Worm (Caenorhabditis elegans) whole organism, young adult: ENCODE data around the gene cwp-3.

Experiments
- B0261.1 ChIP-seq: sonication (generic microtip); optimal IDR thresholded peaks from 2 replicates; lab custom pipeline; 2016; ENCODE audit warnings: mild to moderate bottlenecking, missing genetic modification characterization, moderate library complexity, missing compliant biosample characterization
- D2030.7 ChIP-seq: fragments of 200-800 bp; sonication (Bioruptor generic); IDR thresholded peaks from 2 replicates; pipeline ENCODE4 v1.3.6; 2022; ENCODE audit warnings: missing genetic modification reagents, missing genetic modification characterization, missing compliant biosample characterization
- K11D2.4 ChIP-seq: fragments of 200-800 bp; sonication (Bioruptor generic); IDR thresholded peaks from 2 replicates; pipeline ENCODE4 v1.3.6; 2022; ENCODE audit warnings: missing genetic modification reagents, missing genetic modification characterization, missing compliant biosample characterization
- K12H6.12 ChIP-seq: fragments of 200-800 bp; sonication (Bioruptor generic); optimal IDR thresholded peaks from 2 replicates; lab custom pipeline; 2018; ENCODE audit warnings: mild to moderate bottlenecking, missing genetic modification characterization, missing compliant biosample characterization
- Y53F4B.3 ChIP-seq: fragments of 200-800 bp; sonication (Bioruptor generic); IDR thresholded peaks from 2 replicates; pipeline ENCODE4 v1.3.6; 2022; ENCODE audit warnings: missing genetic modification reagents, missing genetic modification characterization, missing compliant biosample characterization
- Y56A3A.18 ChIP-seq: fragments of 200-800 bp; sonication (Bioruptor generic); IDR thresholded peaks from 2 replicates; pipeline ENCODE4 v1.3.6; 2022; ENCODE audit warnings: missing genetic modification reagents, missing genetic modification characterization, missing compliant biosample characterization
- Y67H2A.10 ChIP-seq: fragments of 200-800 bp; sonication (Bioruptor generic); conservative IDR thresholded peaks from 2 replicates; pipeline ENCODE4 v1.3.6; 2022; ENCODE audit warnings: missing genetic modification reagents, missing genetic modification characterization, missing compliant biosample characterization
- ama-1 ChIP-seq, 3 experiments: fragments of 150-350 bp in 1 of 3; sonication (generic microtip) in 2 of 3; optimal IDR thresholded peaks; 2 replicates each; lab custom pipeline; 2014 to 2018; ENCODE audit warnings: missing biosample characterization in 2 of 3, missing genetic modification characterization in 2 of 3, missing genetic modification reagents in 2 of 3
- aptf-2 ChIP-seq: fragments of 200-800 bp; sonication (Bioruptor generic); conservative IDR thresholded peaks from 2 replicates; pipeline ENCODE4 v1.3.6; 2022; ENCODE audit warnings: missing genetic modification reagents, missing genetic modification characterization, missing compliant biosample characterization
- aptf-3 ChIP-seq: fragments of 200-800 bp; sonication (Bioruptor generic); IDR thresholded peaks from 2 replicates; pipeline ENCODE4 v1.3.6; 2022; ENCODE audit warnings: missing genetic modification characterization, missing compliant biosample characterization
- athp-1 ChIP-seq: sonication (generic microtip); optimal IDR thresholded peaks from 2 replicates; lab custom pipeline; 2017; ENCODE audit warnings: mild to moderate bottlenecking, missing genetic modification characterization, missing compliant biosample characterization
- attf-5 ChIP-seq: fragments of 200-800 bp; sonication (Bioruptor generic); optimal IDR thresholded peaks from 2 replicates; lab custom pipeline; 2018; ENCODE audit warnings: mild to moderate bottlenecking, missing genetic modification characterization, missing compliant biosample characterization
- cebp-1 ChIP-seq, 2 experiments: fragments of 200-800 bp in 1 of 2; sonication (Bioruptor generic) in 1 of 2; sonication (generic microtip) in 1 of 2; IDR thresholded peaks in 1 of 2; optimal IDR thresholded peaks in 1 of 2; 2 replicates each; pipeline versions ENCODE4 v1.3.6 to Lab custom; 2017 to 2022; ENCODE audit warnings: missing compliant biosample characterization in 2 of 2, missing genetic modification characterization in 2 of 2, mild to moderate bottlenecking in 1 of 2, missing genetic modification reagents in 1 of 2, moderate library complexity in 1 of 2
- ceh-100 ChIP-seq: fragments of 200-800 bp; sonication (Bioruptor generic); IDR thresholded peaks from 2 replicates; pipeline ENCODE4 v1.3.6; 2022; ENCODE audit warnings: missing genetic modification reagents, missing genetic modification characterization, missing compliant biosample characterization
- chd-7 ChIP-seq: sonication (generic microtip); optimal IDR thresholded peaks from 2 replicates; lab custom pipeline; 2016; ENCODE audit warnings: mild to moderate bottlenecking, missing genetic modification characterization, moderate library complexity, missing compliant biosample characterization
- dox-1 ChIP-seq: fragments of 200-800 bp; sonication (Bioruptor generic); IDR thresholded peaks from 2 replicates; pipeline ENCODE4 v1.3.6; 2022; ENCODE audit warnings: missing genetic modification reagents, missing genetic modification characterization, missing compliant biosample characterization
- dpff-1 ChIP-seq: sonication (generic microtip); optimal IDR thresholded peaks from 2 replicates; lab custom pipeline; 2017; ENCODE audit warnings: mild to moderate bottlenecking, missing genetic modification characterization, missing compliant biosample characterization
- efl-1 ChIP-seq: fragments of 150-350 bp; optimal IDR thresholded peaks from 2 replicates; lab custom pipeline; 2014; ENCODE audit warnings: missing biosample characterization, missing genetic modification reagents, missing genetic modification characterization
- egrh-3 ChIP-seq: fragments of 200-800 bp; sonication (Bioruptor generic); IDR thresholded peaks from 2 replicates; pipeline ENCODE4 v1.3.6; 2022; ENCODE audit warnings: missing genetic modification reagents, missing genetic modification characterization, missing compliant biosample characterization
- ekl-4 ChIP-seq: fragments of 200-800 bp; sonication (Bioruptor generic); IDR thresholded peaks from 2 replicates; pipeline ENCODE4 v1.3.6; 2022; ENCODE audit warnings: missing genetic modification reagents, missing genetic modification characterization, missing compliant biosample characterization
- hmg-1.2 ChIP-seq: fragments of 200-800 bp; sonication (Bioruptor generic); IDR thresholded peaks from 2 replicates; pipeline ENCODE4 v1.3.6; 2022; ENCODE audit warnings: missing genetic modification reagents, missing genetic modification characterization, missing compliant biosample characterization
- hmg-20 ChIP-seq: fragments of 200-800 bp; sonication (Bioruptor generic); IDR thresholded peaks from 2 replicates; pipeline ENCODE4 v1.3.6; 2022; ENCODE audit warnings: missing genetic modification reagents, missing genetic modification characterization, missing compliant biosample characterization
- let-526 ChIP-seq: fragments of 200-800 bp; sonication (Bioruptor generic); IDR thresholded peaks from 2 replicates; pipeline ENCODE4 v1.3.6; 2022; ENCODE audit warnings: missing genetic modification reagents, missing genetic modification characterization, missing compliant biosample characterization
- lin-40 ChIP-seq: sonication (generic microtip); optimal IDR thresholded peaks from 2 replicates; lab custom pipeline; 2016; ENCODE audit warnings: missing genetic modification characterization, mild to moderate bottlenecking, missing compliant biosample characterization, missing genotype, missing genetic modification reagents
- lin-54 ChIP-seq: fragments of 200-800 bp; sonication (Bioruptor generic); optimal IDR thresholded peaks from 2 replicates; lab custom pipeline; 2018; ENCODE audit warnings: mild to moderate bottlenecking, missing genetic modification characterization, missing compliant biosample characterization
- lsl-1 ChIP-seq: fragments of 200-800 bp; sonication (Bioruptor generic); optimal IDR thresholded peaks from 2 replicates; lab custom pipeline; 2018; ENCODE audit warnings: mild to moderate bottlenecking, missing genetic modification characterization, moderate library complexity, missing compliant biosample characterization
- madf-10 ChIP-seq: sonication (generic microtip); optimal IDR thresholded peaks from 2 replicates; lab custom pipeline; 2016; ENCODE audit warnings: mild to moderate bottlenecking, missing genetic modification characterization, missing compliant biosample characterization
- madf-3 ChIP-seq: fragments of 200-800 bp; sonication (Bioruptor generic); IDR thresholded peaks from 2 replicates; pipeline ENCODE4 v1.3.6; 2022; ENCODE audit warnings: missing genetic modification reagents, missing genetic modification characterization, missing compliant biosample characterization
- madf-6 ChIP-seq: fragments of 200-800 bp; sonication (Bioruptor generic); IDR thresholded peaks from 2 replicates; pipeline ENCODE4 v1.3.6; 2022; ENCODE audit warnings: missing genetic modification reagents, missing genetic modification characterization, missing compliant biosample characterization
- nfya-2 ChIP-seq: fragments of 200-800 bp; sonication (Bioruptor generic); IDR thresholded peaks from 2 replicates; pipeline ENCODE4 v1.3.6; 2022; ENCODE audit warnings: missing genetic modification reagents, missing genetic modification characterization, missing compliant biosample characterization
- nhr-80 ChIP-seq: sonication (generic microtip); optimal IDR thresholded peaks from 2 replicates; lab custom pipeline; 2016; ENCODE audit warnings: missing genetic modification characterization, missing compliant biosample characterization
- rcor-1 ChIP-seq: fragments of 200-800 bp; sonication (Bioruptor generic); IDR thresholded peaks from 2 replicates; pipeline ENCODE4 v1.3.6; 2022; ENCODE audit warnings: missing genetic modification reagents, missing genetic modification characterization, missing compliant biosample characterization
- rec-8 ChIP-seq, 2 experiments: sonication (generic microtip); optimal IDR thresholded peaks; 2 replicates each; lab custom pipeline; 2016; ENCODE audit warnings: mild to moderate bottlenecking in 2 of 2, missing genetic modification characterization in 2 of 2, missing genetic modification reagents in 2 of 2, missing genotype in 2 of 2, missing biosample characterization in 1 of 2, missing compliant biosample characterization in 1 of 2, moderate library complexity in 1 of 2
- xnd-1 ChIP-seq: sonication (generic microtip); optimal IDR thresholded peaks from 2 replicates; lab custom pipeline; 2016; ENCODE audit warnings: missing genotype, missing genetic modification reagents, missing genetic modification characterization, missing compliant biosample characterization
- zfh-2 ChIP-seq: fragments of 200-800 bp; sonication (Bioruptor generic); conservative IDR thresholded peaks from 2 replicates; pipeline ENCODE4 v1.3.6; 2022; ENCODE audit warnings: missing genetic modification reagents, missing genetic modification characterization, missing compliant biosample characterization
- ztf-3 ChIP-seq: fragments of 200-800 bp; sonication (Bioruptor generic); optimal IDR thresholded peaks from 2 replicates; lab custom pipeline; 2018; ENCODE audit warnings: mild to moderate bottlenecking, missing genetic modification characterization, missing compliant biosample characterization
- ztf-6 ChIP-seq: fragments of 200-800 bp; sonication (Bioruptor generic); IDR thresholded peaks from 2 replicates; pipeline ENCODE4 v1.3.6; 2022; ENCODE audit warnings: missing genetic modification reagents, missing genetic modification characterization, missing compliant biosample characterization

cwp-3 gene

DNA sequence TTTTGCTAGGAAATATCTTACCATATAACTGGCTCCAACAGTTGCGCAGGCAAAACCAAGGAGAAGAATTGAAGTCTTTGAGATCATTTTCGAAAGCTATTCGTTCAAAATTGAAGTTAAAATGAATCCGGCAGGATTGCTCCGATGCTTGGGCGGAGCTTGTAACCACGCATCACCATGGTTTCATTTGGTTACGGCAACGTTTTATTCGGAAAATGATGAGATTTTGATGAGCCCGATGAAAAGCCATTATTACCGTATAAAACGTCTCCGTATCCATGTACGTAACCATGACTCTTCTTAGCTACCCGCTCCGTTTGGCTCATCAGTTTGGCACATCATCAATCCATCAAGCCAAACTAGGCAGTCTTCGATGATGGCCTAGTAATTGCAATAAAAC, 1.5 kb upstream of the cwp-3 start, which contains the start of gene cwp-1:
TSS of gene cwp-1 (minus strand) at position 101 of the 400 bp plus-strand sequence.
- TF ChIP-seq Y53F4B.3 (GFP tag; lab: Robert Waterston, UW) (no peak), ekl-4 (GFP tag; lab: Robert Waterston, UW) (no peak)

DNA sequence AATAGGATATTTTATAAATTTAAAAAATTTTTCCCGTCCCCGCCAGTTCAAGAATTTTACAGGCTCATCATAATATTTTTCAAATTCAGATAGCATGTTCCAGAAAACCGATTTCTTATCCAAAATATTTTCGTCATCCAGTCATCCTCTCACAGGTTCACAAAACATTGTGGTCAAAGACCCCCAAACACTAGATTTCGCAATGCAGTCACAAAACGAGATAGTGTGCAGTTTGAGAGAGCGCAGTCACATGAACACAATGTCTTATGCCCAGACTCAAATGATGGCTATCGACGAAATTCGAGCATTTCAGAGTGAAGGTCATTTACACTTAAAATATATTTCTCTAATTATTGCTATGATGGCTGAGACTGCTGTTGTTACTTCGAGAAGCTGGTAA, 2.0 kb downstream of the cwp-3 start, which contains the start of gene abhd-5.2:
TSS of gene abhd-5.2 (plus strand) at position 95 of the 400 bp plus-strand sequence.
- TF ChIP-seq rec-8 (tag; optimal IDR thresholded peaks at IDR 0.05; lab: Kevin White, UChicago): no peak
- TF ChIP-seq chd-7: no peak
- no peak for TF ChIP-seq lsl-1 (GFP tag; lab: Kevin White, UChicago)
- TF ChIP-seq nfya-2 (GFP tag; lab: Robert Waterston, UW): no peak
- TF ChIP-seq efl-1 (GFP tag; lab: Kevin White, UChicago): no peak
- TF ChIP-seq athp-1 (tag; lab: Kevin White, UChicago): no peak
- TF ChIP-seq madf-3 (GFP tag; lab: Robert Waterston, UW): no peak
- TF ChIP-seq attf-5 (GFP tag; lab: Kevin White, UChicago): peak; percentile 67
- no peak for TF ChIP-seq ama-1 (optimal IDR thresholded peaks at IDR 0.05; lab: Kevin White, UChicago)
- TF ChIP-seq ama-1 (GFP tag; optimal IDR thresholded peaks at IDR 0.05; lab: Kevin White, UChicago): no peak
- no peak for TF ChIP-seq Y56A3A.18 (GFP tag; lab: Robert Waterston, UW)
- TF ChIP-seq zfh-2 (GFP tag; lab: Robert Waterston, UW): no peak
- TF ChIP-seq cebp-1 (GFP tag; IDR thresholded peaks at IDR 0.05; lab: Robert Waterston, UW): peak; percentile 99
- TF ChIP-seq cebp-1 (tag; optimal IDR thresholded peaks at IDR 0.05; lab: Kevin White, UChicago): peak; percentile 100
- no peak for TF ChIP-seq Y67H2A.10
- peak; percentile 81 for TF ChIP-seq hmg-1.2 (GFP tag; lab: Robert Waterston, UW)
- TF ChIP-seq ztf-6: no peak
- TF ChIP-seq aptf-3: no peak
- TF ChIP-seq B0261.1 (tag; lab: Kevin White, UChicago): no peak
- TF ChIP-seq nhr-80 (tag; lab: Kevin White, UChicago): peak; percentile 70
- TF ChIP-seq dpff-1 (tag; lab: Kevin White, UChicago): no peak
- TF ChIP-seq xnd-1 (tag; lab: Kevin White, UChicago): no peak
- no peak for TF ChIP-seq let-526 (GFP tag; lab: Robert Waterston, UW)
- TF ChIP-seq K12H6.12: peak; percentile 2
- no peak for TF ChIP-seq hmg-20 (GFP tag; lab: Robert Waterston, UW)
- TF ChIP-seq madf-6 (GFP tag; lab: Robert Waterston, UW): no peak
- no peak for TF ChIP-seq ceh-100
- TF ChIP-seq D2030.7 (GFP tag; lab: Robert Waterston, UW): no peak
- TF ChIP-seq lin-40: peak; percentile 8
- TF ChIP-seq ztf-3 (GFP tag; lab: Kevin White, UChicago): no peak
- TF ChIP-seq lin-54: peak; percentile 14
- TF ChIP-seq egrh-3 (GFP tag; lab: Robert Waterston, UW): no peak
- no peak for TF ChIP-seq madf-10
- peak; percentile 22; the same call in 1 of the 2 replicates for TF ChIP-seq dox-1 (GFP tag; lab: Robert Waterston, UW)
- TF ChIP-seq aptf-2: no peak
- TF ChIP-seq K11D2.4 (GFP tag; lab: Robert Waterston, UW): no peak
- 0 out of 2 replicates have a peak, but pooled peaks have one; percentile 12 for TF ChIP-seq rcor-1 (GFP tag; lab: Robert Waterston, UW)
